Fruit fly (Drosophila melanogaster) whole organism: ENCODE measurements around the gene frtz.

ENCODE experiments used
- CG8478 ChIP-seq: fragments of >200 bp; optimal IDR thresholded peaks from 2 replicates; lab custom pipeline; 2018; ENCODE audit warnings: inconsistent platforms
- EcR ChIP-seq, 2 experiments: fragments of >200 bp; optimal IDR thresholded peaks; 2 replicates each; lab custom pipeline; 2017; ENCODE audit warnings: missing biosample characterization in 2 of 2, missing genetic modification characterization in 2 of 2, missing genetic modification reagents in 2 of 2
- pan ChIP-seq: fragments of >200 bp; optimal IDR thresholded peaks from 2 replicates; lab custom pipeline; 2017

- TF ChIP-seq EcR (GFP tag; optimal IDR thresholded peaks at IDR 0.05; lab: Kevin White, UChicago) = no peak
- TF ChIP-seq CG8478 (lab: Kevin White, UChicago) = no peak
- TF ChIP-seq pan (lab: Kevin White, UChicago) = no peak
Measured at dm6 chr2L:1717247-1717646, 1.6 kb upstream of the frtz start.
